Worm (Caenorhabditis elegans) whole organism, L4 larva: ENCODE measurements around the gene C28C12.11.

Source experiments
- F26F4.8 ChIP-seq: fragments of 200-800 bp; sonication (Bioruptor generic); conservative IDR thresholded peaks from 2 replicates; pipeline ENCODE4 v1.3.6; 2022; ENCODE audit warnings: missing genetic modification characterization, missing compliant biosample characterization
- F49E8.2 ChIP-seq: sonication (generic microtip); optimal IDR thresholded peaks from 2 replicates; lab custom pipeline; 2016; ENCODE audit warnings: missing compliant biosample characterization, mild to moderate bottlenecking, missing genetic modification characterization, borderline replicate concordance
- T20F7.1 ChIP-seq: fragments of 200-800 bp; sonication (Bioruptor generic); optimal IDR thresholded peaks from 2 replicates; lab custom pipeline; 2018; ENCODE audit warnings: mild to moderate bottlenecking, missing genetic modification characterization, missing compliant biosample characterization
- Y75B8A.6 ChIP-seq: fragments of 200-800 bp; sonication (Bioruptor generic); IDR thresholded peaks from 2 replicates; pipeline ENCODE4 v1.3.6; 2022; ENCODE audit warnings: missing genetic modification reagents, missing genetic modification characterization, missing compliant biosample characterization
- ZK337.2 ChIP-seq: fragments of 200-800 bp; sonication (Bioruptor generic); IDR thresholded peaks from 2 replicates; pipeline ENCODE4 v1.3.6; 2022; ENCODE audit warnings: missing genetic modification reagents, missing genetic modification characterization, missing compliant biosample characterization
- aha-1 ChIP-seq: fragments of 150-350 bp; peaks from one replicate; lab custom pipeline; 2014; ENCODE audit warnings: missing biosample characterization, missing genetic modification characterization
- arid-1 ChIP-seq: fragments of 200-800 bp; sonication (Bioruptor generic); conservative IDR thresholded peaks from 2 replicates; pipeline ENCODE4 v1.3.6; 2022; ENCODE audit warnings: missing genetic modification reagents, missing genetic modification characterization, missing compliant biosample characterization
- ceh-20 ChIP-seq: fragments of 200-800 bp; sonication (Bioruptor generic); IDR thresholded peaks from 2 replicates; pipeline ENCODE4 v1.3.6; 2022; ENCODE audit warnings: missing genetic modification reagents, missing genetic modification characterization, missing compliant biosample characterization
- ceh-32 ChIP-seq: sonication (generic microtip); optimal IDR thresholded peaks from 2 replicates; lab custom pipeline; 2016; ENCODE audit warnings: mild to moderate bottlenecking, missing genetic modification characterization, missing compliant biosample characterization; ENCODE audit not compliant: poor library complexity
- ceh-62 ChIP-seq: sonication (generic microtip); optimal IDR thresholded peaks from 2 replicates; lab custom pipeline; 2017; ENCODE audit warnings: missing biosample characterization, missing genetic modification characterization
- ces-1 ChIP-seq: fragments of 150-350 bp; sonication (generic microtip); optimal IDR thresholded peaks from 4 replicates; lab custom pipeline; 2014; ENCODE audit warnings: missing biosample characterization, missing genetic modification reagents, missing genetic modification characterization
- daf-19 ChIP-seq: fragments of 200-800 bp; sonication (Bioruptor generic); conservative IDR thresholded peaks from 2 replicates; pipeline ENCODE4 v1.3.6; 2022; ENCODE audit warnings: missing genetic modification characterization, missing compliant biosample characterization
- dmd-6 ChIP-seq: fragments of 200-800 bp; sonication (Bioruptor generic); IDR thresholded peaks from 2 replicates; pipeline ENCODE4 v1.3.6; 2022; ENCODE audit warnings: missing genetic modification reagents, missing genetic modification characterization, missing compliant biosample characterization
- dmd-8 ChIP-seq: fragments of 200-800 bp; sonication (Bioruptor generic); IDR thresholded peaks from 2 replicates; pipeline ENCODE4 v1.3.6; 2022; ENCODE audit warnings: missing genetic modification characterization, missing compliant biosample characterization
- egl-43 ChIP-seq: fragments of 200-800 bp; sonication (Bioruptor generic); IDR thresholded peaks from 2 replicates; pipeline ENCODE4 v1.3.6; 2022; ENCODE audit warnings: missing genetic modification reagents, missing genetic modification characterization, missing compliant biosample characterization
- hmg-1.1 ChIP-seq: fragments of 200-800 bp; sonication (Bioruptor generic); IDR thresholded peaks from 2 replicates; pipeline ENCODE4 v1.3.6; 2022; ENCODE audit warnings: missing genetic modification reagents, missing genetic modification characterization, missing compliant biosample characterization
- lin-1 ChIP-seq: fragments of 200-800 bp; sonication (Bioruptor generic); IDR thresholded peaks from 2 replicates; pipeline ENCODE4 v1.3.6; 2022; ENCODE audit warnings: missing genetic modification reagents, missing genetic modification characterization, missing compliant biosample characterization
- lin-29 ChIP-seq: fragments of 200-800 bp; sonication (Bioruptor generic); IDR thresholded peaks from 2 replicates; pipeline ENCODE4 v1.3.6; 2022; ENCODE audit warnings: missing genetic modification reagents, missing genetic modification characterization, missing compliant biosample characterization
- lin-39 ChIP-seq: fragments of 150-350 bp; optimal IDR thresholded peaks from 2 replicates; lab custom pipeline; 2014; ENCODE audit warnings: missing biosample characterization, missing genetic modification reagents, missing genetic modification characterization
- mdl-1 ChIP-seq, 2 experiments: fragments of 150-350 bp in 1 of 2; sonication (generic microtip) in 1 of 2; optimal IDR thresholded peaks; 2 replicates each; lab custom pipeline; 2014 to 2017; ENCODE audit warnings: missing biosample characterization in 2 of 2, missing genetic modification characterization in 2 of 2
- mxl-2 ChIP-seq: fragments of 200-800 bp; sonication (Bioruptor generic); conservative IDR thresholded peaks from 2 replicates; pipeline ENCODE4 v1.3.6; 2022; ENCODE audit warnings: missing genetic modification reagents, missing genetic modification characterization, missing compliant biosample characterization
- nhr-102 ChIP-seq: sonication (generic microtip); optimal IDR thresholded peaks from 2 replicates; lab custom pipeline; 2016; ENCODE audit warnings: mild to moderate bottlenecking, missing genetic modification characterization, moderate library complexity, missing compliant biosample characterization
- nhr-111 ChIP-seq: fragments of 200-800 bp; sonication (Bioruptor generic); optimal IDR thresholded peaks from 2 replicates; lab custom pipeline; 2018; ENCODE audit warnings: mild to moderate bottlenecking, missing genetic modification characterization, missing compliant biosample characterization
- nhr-237 ChIP-seq: sonication (generic microtip); optimal IDR thresholded peaks from 2 replicates; lab custom pipeline; 2017; ENCODE audit warnings: missing biosample characterization, missing genetic modification characterization
- nhr-28 ChIP-seq: fragments of 150-350 bp; optimal IDR thresholded peaks from 2 replicates; lab custom pipeline; 2014; ENCODE audit warnings: missing biosample characterization, missing genetic modification characterization
- nhr-42 ChIP-seq: fragments of 200-800 bp; sonication (Bioruptor generic); IDR thresholded peaks from 2 replicates; pipeline ENCODE4 v1.3.6; 2022; ENCODE audit warnings: missing genetic modification characterization, missing compliant biosample characterization
- nhr-77 ChIP-seq: fragments of 150-350 bp; optimal IDR thresholded peaks from 2 replicates; lab custom pipeline; 2014; ENCODE audit warnings: missing biosample characterization, missing genetic modification characterization
- set-16 ChIP-seq: fragments of 200-800 bp; sonication (Bioruptor generic); IDR thresholded peaks from 2 replicates; pipeline ENCODE4 v1.3.6; 2022; ENCODE audit warnings: missing genetic modification reagents, missing genetic modification characterization, missing compliant biosample characterization
- snpc-1.2 ChIP-seq: fragments of 200-800 bp; sonication (Bioruptor generic); IDR thresholded peaks from 2 replicates; pipeline ENCODE4 v1.3.6; 2022; ENCODE audit warnings: missing genetic modification reagents, missing genetic modification characterization, missing compliant biosample characterization
- spr-3 ChIP-seq: fragments of 200-800 bp; sonication (Bioruptor generic); optimal IDR thresholded peaks from 2 replicates; lab custom pipeline; 2018; ENCODE audit warnings: mild to moderate bottlenecking, missing genetic modification characterization, missing compliant biosample characterization
- tag-97 ChIP-seq: fragments of 200-800 bp; sonication (Bioruptor generic); IDR thresholded peaks from 2 replicates; pipeline ENCODE4 v1.3.6; 2022; ENCODE audit warnings: missing genetic modification characterization, missing compliant biosample characterization
- unc-62 ChIP-seq, 3 experiments: fragments of 150-350 bp in 1 of 3; sonication (generic microtip); optimal IDR thresholded peaks in 2 of 3; peaks in 1 of 3; 1 replicate in 1 of 3; 2 replicates in 2 of 3; lab custom pipeline; 2014 to 2017; ENCODE audit warnings: missing biosample characterization in 3 of 3, missing genetic modification characterization in 3 of 3, missing genetic modification reagents in 3 of 3, missing genotype in 1 of 3
- zag-1 ChIP-seq: fragments of 150-350 bp; optimal IDR thresholded peaks from 2 replicates; lab custom pipeline; 2014; ENCODE audit warnings: missing biosample characterization, missing genetic modification characterization
- zfp-3 ChIP-seq: fragments of 200-800 bp; sonication (Bioruptor generic); conservative IDR thresholded peaks from 2 replicates; pipeline ENCODE4 v1.3.6; 2022; ENCODE audit warnings: missing genetic modification reagents, missing genetic modification characterization, missing compliant biosample characterization
- zip-11 ChIP-seq: fragments of 200-800 bp; sonication (Bioruptor generic); IDR thresholded peaks from 2 replicates; pipeline ENCODE4 v1.3.6; 2022; ENCODE audit warnings: missing genetic modification characterization, missing compliant biosample characterization
- zip-2 ChIP-seq: fragments of 150-350 bp; optimal IDR thresholded peaks from 2 replicates; lab custom pipeline; 2014; ENCODE audit warnings: missing biosample characterization, missing genetic modification characterization
- ztf-7 ChIP-seq: fragments of 150-350 bp; optimal IDR thresholded peaks from 2 replicates; lab custom pipeline; 2014; ENCODE audit warnings: missing biosample characterization, missing genetic modification characterization

C28C12.11 gene

ce11 chrIV:8481308-8481707 lies 7.5 kb downstream of the C28C12.11 start, which contains the start of gene spp-8 (continued):
- TF ChIP-seq egl-43 (GFP tag; lab: Robert Waterston, UW) (no peak), nhr-102 (tag; lab: Kevin White, UChicago) (peak; percentile 15), nhr-42 (GFP tag; lab: Robert Waterston, UW) (no peak), ceh-20 (GFP tag; lab: Robert Waterston, UW) (peak; percentile 92), daf-19 (GFP tag; lab: Robert Waterston, UW) (no peak), nhr-77 (peak; percentile 73), mdl-1 (tag; optimal IDR thresholded peaks at IDR 0.05; lab: Kevin White, UChicago) (peak in 1 of 2 experiments; percentile 74), nhr-28 (peak; percentile 98), tag-97 (GFP tag; lab: Robert Waterston, UW) (no peak), ces-1 (GFP tag; lab: Kevin White, UChicago) (no peak), ceh-32 (tag; lab: Kevin White, UChicago) (no peak), dmd-6 (peak; percentile 94), lin-39 (tag; lab: Kevin White, UChicago) (no peak)

ce11 chrIV:8487183-8487582 lies 13.3 kb downstream of the C28C12.11 start, which contains the start of gene srlf-3:
Gene srlf-3, plus strand, starts transcription at chrIV:8487483.
- TF ChIP-seq aha-1 (tag; lab: Kevin White, UChicago): peak; percentile 54
- no peak for TF ChIP-seq Y75B8A.6 (GFP tag; lab: Robert Waterston, UW)

ce11 chrIV:8488043-8488442 lies 14.2 kb downstream of the C28C12.11 start:
- peak; percentile 92 for TF ChIP-seq aha-1 (tag; lab: Kevin White, UChicago)
- TF ChIP-seq ztf-7: no peak
- TF ChIP-seq ZK337.2: no peak
- no peak for TF ChIP-seq dmd-8
- TF ChIP-seq zfp-3: no peak
- TF ChIP-seq arid-1 (GFP tag; lab: Robert Waterston, UW): no peak
- TF ChIP-seq, all 104 proteins: peak for 1

ce11 chrIV:8489915-8490314 lies 16.1 kb downstream of the C28C12.11 start, which contains the start of gene srlf-2:
Gene srlf-2, plus strand, starts transcription at chrIV:8490215.
- no peak for TF ChIP-seq ceh-20 (GFP tag; lab: Robert Waterston, UW)
- TF ChIP-seq unc-62 (GFP tag; optimal IDR thresholded peaks at IDR 0.05 in 1 of 2; lab: Kevin White, UChicago): no peak
- TF ChIP-seq unc-62 (tag; optimal IDR thresholded peaks at IDR 0.05; lab: Kevin White, UChicago): no peak
- no peak for TF ChIP-seq F26F4.8
- TF ChIP-seq snpc-1.2 (GFP tag; lab: Robert Waterston, UW): no peak
- no peak for TF ChIP-seq zag-1 (tag; lab: Kevin White, UChicago)
- no peak for TF ChIP-seq lin-29 (GFP tag; lab: Robert Waterston, UW)
- no peak for TF ChIP-seq nhr-111 (GFP tag; lab: Kevin White, UChicago)
- no peak for TF ChIP-seq ztf-7
- TF ChIP-seq hmg-1.1: no peak
- no peak for TF ChIP-seq ceh-62 (tag; lab: Kevin White, UChicago)
- no peak for TF ChIP-seq spr-3
- TF ChIP-seq zip-11 (GFP tag; lab: Robert Waterston, UW): no peak
- TF ChIP-seq set-16: no peak

ce11 chrIV:8492242-8492641 lies 18.4 kb downstream of the C28C12.11 start, which contains the start of gene sru-7:
Gene sru-7, plus strand, starts transcription at chrIV:8492542.
- no peak for TF ChIP-seq nhr-237 (tag; lab: Kevin White, UChicago)
- TF ChIP-seq mxl-2 (GFP tag; lab: Robert Waterston, UW): no peak
- TF ChIP-seq lin-1 (GFP tag; lab: Robert Waterston, UW): no peak
- no peak for TF ChIP-seq zip-2 (tag; lab: Kevin White, UChicago)
- no peak for TF ChIP-seq hmg-1.1
- TF ChIP-seq lin-39 (tag; lab: Kevin White, UChicago): no peak
- no peak for TF ChIP-seq zip-11 (GFP tag; lab: Robert Waterston, UW)
- no peak for TF ChIP-seq T20F7.1 (GFP tag; lab: Kevin White, UChicago)
- no peak for TF ChIP-seq F49E8.2 (tag; lab: Kevin White, UChicago)
